3 worm cellular contexts compared by ENCODE assay signal in genomic region chrIII:5921067-5921678, ce11.
TF ChIP-seq lines count a peak whose summit lies in the region.

No protein-coding gene starts in this region.

TF ChIP-seq in whole organism, L1 larva, 84 proteins besides CTCF, POLR2A, EP300 and RAD21 (continued from another document):
- TF ChIP-seq dpl-1 (GFP tag; optimal IDR thresholded peaks at IDR 0.05; lab: Kevin White, UChicago) (peak in 1 of 3 experiments; percentile 0), lin-35 (GFP tag; optimal IDR thresholded peaks at IDR 0.05; lab: Kevin White, UChicago) (peak in 1 of 2 experiments; percentile 48), nhr-20 (tag; optimal IDR thresholded peaks at IDR 0.05; lab: Kevin White, UChicago) (peak; percentile 69), elt-3 (tag; optimal IDR thresholded peaks at IDR 0.05; lab: Kevin White, UChicago) (peak; percentile 42 to 96 (median 93)), C04F5.9 (tag; optimal IDR thresholded peaks at IDR 0.05; lab: Kevin White, UChicago) (no peak), nhr-237 (tag; optimal IDR thresholded peaks at IDR 0.05; lab: Kevin White, UChicago) (no peak), unc-98 (GFP tag; IDR thresholded peaks at IDR 0.05; lab: Robert Waterston, UW) (no peak), ces-1 (GFP tag; optimal IDR thresholded peaks at IDR 0.05; lab: Kevin White, UChicago) (no peak), mdl-1 (tag; optimal IDR thresholded peaks at IDR 0.05; lab: Kevin White, UChicago) (peak in 1 of 2 experiments; percentile 67), nhr-12 (tag; optimal IDR thresholded peaks at IDR 0.05; lab: Kevin White, UChicago) (no peak), nhr-77 (tag; optimal IDR thresholded peaks at IDR 0.05; lab: Kevin White, UChicago) (no peak), lin-14 (GFP tag; optimal IDR thresholded peaks at IDR 0.05; lab: Kevin White, UChicago) (peak; percentile 66), sox-4 (tag; optimal IDR thresholded peaks at IDR 0.05; lab: Kevin White, UChicago) (no peak), mep-1 (tag; optimal IDR thresholded peaks at IDR 0.05; lab: Kevin White, UChicago) (no peak), ama-1 (optimal IDR thresholded peaks at IDR 0.05; lab: Kevin White, UChicago) (no peak), grh-1 (GFP tag; IDR thresholded peaks at IDR 0.05; lab: Robert Waterston, UW) (peak; percentile 81), snu-23 (GFP tag; optimal IDR thresholded peaks at IDR 0.05; lab: Kevin White, UChicago) (peak; percentile 65), nhr-90 (tag; optimal IDR thresholded peaks at IDR 0.05; lab: Kevin White, UChicago; ENCODE audit: poor library complexity) (peak; percentile 63), nhr-47 (tag; optimal IDR thresholded peaks at IDR 0.05; lab: Kevin White, UChicago) (peak; percentile 44), alr-1 (tag; optimal IDR thresholded peaks at IDR 0.05; lab: Kevin White, UChicago; ENCODE audit: borderline replicate concordance) (no peak), ztf-4 (tag; optimal IDR thresholded peaks at IDR 0.05; lab: Kevin White, UChicago) (peak; percentile 7), swsn-7 (tag; optimal IDR thresholded peaks at IDR 0.05; lab: Kevin White, UChicago) (no peak), tbx-2 (tag; optimal IDR thresholded peaks at IDR 0.05; lab: Kevin White, UChicago) (peak; percentile 30)

TF ChIP-seq in whole organism, L2 larva, 48 proteins besides CTCF, POLR2A, EP300 and RAD21 (continued from another document):
- TF ChIP-seq nhr-237 (tag; optimal IDR thresholded peaks at IDR 0.05; lab: Kevin White, UChicago), result no peak
- TF ChIP-seq mbf-1 (tag; optimal IDR thresholded peaks at IDR 0.05; lab: Kevin White, UChicago), result no peak
- TF ChIP-seq gmeb-1 (tag; optimal IDR thresholded peaks at IDR 0.05; lab: Kevin White, UChicago), result peak; percentile 41
- peak; percentile 21 for TF ChIP-seq nhr-129 (tag; optimal IDR thresholded peaks at IDR 0.05; lab: Kevin White, UChicago)
- no peak for TF ChIP-seq alr-1 (tag; optimal IDR thresholded peaks at IDR 0.05; lab: Kevin White, UChicago)
- TF ChIP-seq nhr-10 (tag; optimal IDR thresholded peaks at IDR 0.05; lab: Kevin White, UChicago), result no peak
- no peak for TF ChIP-seq lin-11 (tag; optimal IDR thresholded peaks at IDR 0.05; lab: Kevin White, UChicago)
- TF ChIP-seq ceh-82 (tag; optimal IDR thresholded peaks at IDR 0.05; lab: Kevin White, UChicago), result no peak
- peak; percentile 66 for TF ChIP-seq blmp-1 (tag; optimal IDR thresholded peaks at IDR 0.05; lab: Kevin White, UChicago; ENCODE audit: insufficient read depth)
- no peak for TF ChIP-seq snpc-4 (tag; optimal IDR thresholded peaks at IDR 0.05; lab: Kevin White, UChicago)
- TF ChIP-seq ztf-1 (GFP tag; conservative IDR thresholded peaks at IDR 0.05; lab: Robert Waterston, UW), result no peak
- no peak for TF ChIP-seq ztf-11 (tag; optimal IDR thresholded peaks at IDR 0.05; lab: Kevin White, UChicago)
- no peak for TF ChIP-seq unc-62 (GFP tag; optimal IDR thresholded peaks at IDR 0.05; lab: Kevin White, UChicago)
- TF ChIP-seq nhr-6 (tag; optimal IDR thresholded peaks at IDR 0.05; lab: Kevin White, UChicago), result no peak
- peak; percentile 72 for TF ChIP-seq sma-3 (GFP tag; optimal IDR thresholded peaks at IDR 0.05; lab: Kevin White, UChicago)
- no peak for TF ChIP-seq mab-5 (tag; optimal IDR thresholded peaks at IDR 0.05; lab: Kevin White, UChicago)
- TF ChIP-seq zag-1 (tag; optimal IDR thresholded peaks at IDR 0.05; lab: Kevin White, UChicago), result no peak
- TF ChIP-seq nhr-11 (tag; optimal IDR thresholded peaks at IDR 0.05; lab: Kevin White, UChicago), result no peak
- peak; percentile 71 for TF ChIP-seq nhr-25 (tag; optimal IDR thresholded peaks at IDR 0.05; lab: Kevin White, UChicago)
- TF ChIP-seq lsy-2 (tag; optimal IDR thresholded peaks at IDR 0.05; lab: Kevin White, UChicago), result peak in 1 of 2 experiments; percentile 33
- no peak for TF ChIP-seq ceh-16 (tag; optimal IDR thresholded peaks at IDR 0.05; lab: Kevin White, UChicago)
- TF ChIP-seq crh-2 (tag; optimal IDR thresholded peaks at IDR 0.05; lab: Kevin White, UChicago), result peak; percentile 38
- TF ChIP-seq F13H6.1 (tag; optimal IDR thresholded peaks at IDR 0.05; lab: Kevin White, UChicago), result no peak
- no peak for TF ChIP-seq peb-1 (tag; optimal IDR thresholded peaks at IDR 0.05; lab: Kevin White, UChicago)
- TF ChIP-seq fos-1 (tag; optimal IDR thresholded peaks at IDR 0.05; lab: Kevin White, UChicago), result peak; percentile 25
- TF ChIP-seq ZK546.5 (tag; optimal IDR thresholded peaks at IDR 0.05; lab: Kevin White, UChicago), result no peak
- TF ChIP-seq elt-1 (tag; optimal IDR thresholded peaks at IDR 0.05; lab: Kevin White, UChicago), result no peak
- TF ChIP-seq elt-3 (tag; optimal IDR thresholded peaks at IDR 0.05; lab: Kevin White, UChicago), result no peak
- TF ChIP-seq Y55F3AM.14 (GFP tag; optimal IDR thresholded peaks at IDR 0.05; lab: Kevin White, UChicago), result no peak
- TF ChIP-seq skn-1 (tag; optimal IDR thresholded peaks at IDR 0.05; lab: Kevin White, UChicago), result no peak
- TF ChIP-seq aly-2 (tag; optimal IDR thresholded peaks at IDR 0.05; lab: Kevin White, UChicago), result no peak
- TF ChIP-seq unc-39 (tag; optimal IDR thresholded peaks at IDR 0.05; lab: Kevin White, UChicago), result no peak

TF ChIP-seq in whole organism, L4 larva, 104 proteins besides CTCF, POLR2A, EP300 and RAD21 (continued from another document):
- TF ChIP-seq zip-11 (GFP tag; IDR thresholded peaks at IDR 0.05; lab: Robert Waterston, UW) (no peak), nhr-28 (tag; optimal IDR thresholded peaks at IDR 0.05; lab: Kevin White, UChicago) (peak; percentile 52), aha-1 (tag; lab: Kevin White, UChicago) (peak; percentile 88), nhr-48 (tag; optimal IDR thresholded peaks at IDR 0.05; lab: Kevin White, UChicago) (peak; percentile 90), mxl-3 (GFP tag; optimal IDR thresholded peaks at IDR 0.05; lab: Kevin White, UChicago) (peak; percentile 70), nhr-237 (tag; optimal IDR thresholded peaks at IDR 0.05; lab: Kevin White, UChicago) (no peak)
